Fruit fly (Drosophila melanogaster) whole organism, embryonic: Measurements from ENCODE around the gene ppk13.

Experiments used
- Atf6 ChIP-seq: fragments of 200-800 bp; sonication (Bioruptor generic); IDR thresholded peaks from 2 replicates; pipeline ENCODE4 v1.3.6; 2022; ENCODE audit warnings: missing biosample characterization, missing genetic modification characterization
- BtbVII ChIP-seq: fragments of 200-800 bp; sonication (Bioruptor generic); optimal IDR thresholded peaks from 3 replicates; lab custom pipeline; 2017; ENCODE audit warnings: missing biosample characterization, mild to moderate bottlenecking, missing genetic modification characterization
- Bteb2 ChIP-seq: fragments of 200-800 bp; sonication (Bioruptor generic); optimal IDR thresholded peaks from 2 replicates; lab custom pipeline; 2016; ENCODE audit warnings: missing biosample characterization, missing genetic modification characterization
- CG11398 ChIP-seq: fragments of 200-800 bp; sonication (Bioruptor generic); optimal IDR thresholded peaks from 2 replicates; lab custom pipeline; 2016; ENCODE audit warnings: missing biosample characterization, missing genetic modification characterization
- CG12155 ChIP-seq: fragments of 200-800 bp; sonication (Bioruptor generic); optimal IDR thresholded peaks from 3 replicates; lab custom pipeline; 2016; ENCODE audit warnings: missing biosample characterization, missing genetic modification characterization
- CG14667 ChIP-seq: fragments of 200-800 bp; sonication (Bioruptor generic); IDR thresholded peaks from 2 replicates; pipeline ENCODE4 v1.3.6; 2022; ENCODE audit warnings: missing biosample characterization, missing genetic modification characterization
- CG15073 ChIP-seq: fragments of 200-800 bp; sonication (Bioruptor generic); optimal IDR thresholded peaks from 2 replicates; lab custom pipeline; 2016; ENCODE audit warnings: missing biosample characterization, missing genetic modification characterization
- CG15269 ChIP-seq: fragments of 200-800 bp; sonication (Bioruptor generic); optimal IDR thresholded peaks from 2 replicates; lab custom pipeline; 2018; ENCODE audit warnings: missing biosample characterization, mild to moderate bottlenecking, missing genetic modification characterization, moderate library complexity
- CG15514 ChIP-seq: fragments of 200-800 bp; sonication (Bioruptor generic); optimal IDR thresholded peaks from 3 replicates; lab custom pipeline; 2017; ENCODE audit warnings: missing biosample characterization, missing genetic modification characterization, mild to moderate bottlenecking, moderate library complexity, missing genetic modification reagents
- CG16813 ChIP-seq: fragments of 200-800 bp; sonication (Bioruptor generic); IDR thresholded peaks from 3 replicates; pipeline ENCODE4 v1.3.6; 2022; ENCODE audit warnings: missing biosample characterization, missing genetic modification characterization; ENCODE audit not compliant: partially characterized antibody
- CG17361 ChIP-seq: fragments of 200-800 bp; sonication (Bioruptor generic); IDR thresholded peaks from 3 replicates; pipeline ENCODE4 v1.3.6; 2022; ENCODE audit warnings: missing biosample characterization, missing genetic modification characterization
- CG18764 ChIP-seq: fragments of 200-800 bp; sonication (Bioruptor generic); optimal IDR thresholded peaks from 3 replicates; lab custom pipeline; 2016; ENCODE audit warnings: missing biosample characterization, missing genetic modification characterization
- CG2199 ChIP-seq: fragments of 200-800 bp; sonication (Bioruptor generic); IDR thresholded peaks from 3 replicates; pipeline ENCODE4 v1.3.6; 2022; ENCODE audit warnings: missing biosample characterization, missing genetic modification characterization
- CG2889 ChIP-seq: fragments of 200-800 bp; sonication (Bioruptor generic); IDR thresholded peaks from 3 replicates; pipeline ENCODE4 v1.3.6; 2022; ENCODE audit warnings: missing biosample characterization, missing genetic modification characterization
- CG32532 ChIP-seq: fragments of 200-800 bp; sonication (Bioruptor generic); IDR thresholded peaks from 2 replicates; pipeline ENCODE4 v1.3.6; 2022; ENCODE audit warnings: missing biosample characterization, missing genetic modification characterization
- CG4328 ChIP-seq: fragments of 200-800 bp; sonication (Bioruptor generic); optimal IDR thresholded peaks from 3 replicates; lab custom pipeline; 2017; ENCODE audit warnings: missing biosample characterization, missing genetic modification reagents, missing genetic modification characterization
- CG4360 ChIP-seq: fragments of 200-800 bp; sonication (Bioruptor generic); IDR thresholded peaks from 2 replicates; pipeline ENCODE4 v1.3.6; 2022; ENCODE audit warnings: missing biosample characterization, missing genetic modification characterization
- CG6254 ChIP-seq: fragments of 200-800 bp; sonication (Bioruptor generic); optimal IDR thresholded peaks from 3 replicates; lab custom pipeline; 2017; ENCODE audit warnings: mild to moderate bottlenecking, missing biosample characterization, missing genetic modification reagents, missing genetic modification characterization
- CG6791 ChIP-seq: fragments of 200-800 bp; sonication (Bioruptor generic); IDR thresholded peaks from 3 replicates; pipeline ENCODE4 v1.3.6; 2022; ENCODE audit warnings: missing biosample characterization, missing genetic modification characterization; ENCODE audit not compliant: partially characterized antibody
- CG6854 ChIP-seq: fragments of 200-800 bp; sonication (Bioruptor generic); optimal IDR thresholded peaks from 3 replicates; lab custom pipeline; 2017; ENCODE audit warnings: missing biosample characterization, mild to moderate bottlenecking, missing genetic modification characterization
- CG8290 ChIP-seq, 3 experiments: fragments of 200-800 bp; sonication (Bioruptor generic); optimal IDR thresholded peaks; 2 replicates each; lab custom pipeline; 2016 to 2019; ENCODE audit warnings: missing biosample characterization in 3 of 3, missing genetic modification characterization in 3 of 3, mild to moderate bottlenecking in 2 of 3, moderate library complexity in 1 of 3
- CG9215 ChIP-seq: fragments of 200-800 bp; sonication (Bioruptor generic); IDR thresholded peaks from 2 replicates; pipeline ENCODE4 v1.3.6; 2022; ENCODE audit warnings: missing biosample characterization, missing genetic modification characterization
- CoRest ChIP-seq: fragments of 200-800 bp; sonication (Bioruptor generic); optimal IDR thresholded peaks from 3 replicates; lab custom pipeline; 2018; ENCODE audit warnings: missing biosample characterization, mild to moderate bottlenecking, missing genetic modification characterization, moderate library complexity
- Elba2 ChIP-seq: fragments of 200-800 bp; sonication (Bioruptor generic); optimal IDR thresholded peaks from 3 replicates; lab custom pipeline; 2016; ENCODE audit warnings: missing biosample characterization, missing genetic modification characterization
- Fer2 ChIP-seq: fragments of 200-800 bp; sonication (Bioruptor generic); optimal IDR thresholded peaks from 2 replicates; lab custom pipeline; 2018; ENCODE audit warnings: missing biosample characterization, mild to moderate bottlenecking, missing genetic modification characterization, moderate library complexity
- HLH3B ChIP-seq: fragments of 200-800 bp; sonication (Bioruptor generic); IDR thresholded peaks from 2 replicates; pipeline ENCODE4 v1.3.6; 2022; ENCODE audit warnings: missing biosample characterization, missing genetic modification characterization
- HLH54F ChIP-seq: fragments of 200-800 bp; sonication (Bioruptor generic); optimal IDR thresholded peaks from 3 replicates; lab custom pipeline; 2016; ENCODE audit warnings: missing biosample characterization, missing genetic modification characterization
- HmgZ ChIP-seq: fragments of 200-800 bp; sonication (Bioruptor generic); optimal IDR thresholded peaks from 2 replicates; lab custom pipeline; 2018; ENCODE audit warnings: missing biosample characterization, mild to moderate bottlenecking, missing genetic modification characterization
- Hmx ChIP-seq: fragments of 200-800 bp; sonication (Bioruptor generic); optimal IDR thresholded peaks from 2 replicates; lab custom pipeline; 2016; ENCODE audit warnings: missing biosample characterization, missing genetic modification characterization
- Lhr ChIP-seq: fragments of 200-800 bp; sonication (Bioruptor generic); optimal IDR thresholded peaks from 3 replicates; lab custom pipeline; 2017; ENCODE audit warnings: mild to moderate bottlenecking, missing biosample characterization, missing genetic modification reagents, missing genetic modification characterization
- MBD-R2 ChIP-seq: fragments of 200-800 bp; sonication (Bioruptor generic); IDR thresholded peaks from 2 replicates; pipeline ENCODE4 v1.3.6; 2022; ENCODE audit warnings: missing biosample characterization, missing genetic modification characterization
- Opbp ChIP-seq: fragments of 200-800 bp; sonication (Bioruptor generic); IDR thresholded peaks from 3 replicates; pipeline ENCODE4 v1.3.6; 2022; ENCODE audit warnings: missing biosample characterization, missing genetic modification characterization; ENCODE audit not compliant: partially characterized antibody
- PHDP ChIP-seq: fragments of 200-800 bp; sonication (Bioruptor generic); optimal IDR thresholded peaks from 3 replicates; lab custom pipeline; 2018; ENCODE audit warnings: missing biosample characterization, mild to moderate bottlenecking, missing genetic modification characterization, moderate library complexity
- Vsx1 ChIP-seq: fragments of 200-800 bp; sonication (Bioruptor generic); optimal IDR thresholded peaks from 2 replicates; lab custom pipeline; 2017; ENCODE audit warnings: missing biosample characterization, mild to moderate bottlenecking, missing genetic modification characterization, missing genetic modification reagents
- YL-1 ChIP-seq: fragments of 200-800 bp; sonication (Bioruptor generic); optimal IDR thresholded peaks from 3 replicates; lab custom pipeline; 2017; ENCODE audit warnings: missing biosample characterization, mild to moderate bottlenecking, missing genetic modification characterization
- ara ChIP-seq: fragments of 200-800 bp; sonication (Bioruptor generic); IDR thresholded peaks from 2 replicates; pipeline ENCODE4 v1.3.6; 2022; ENCODE audit warnings: missing biosample characterization, missing genetic modification characterization
- cad ChIP-seq: fragments of >200 bp; optimal IDR thresholded peaks from 2 replicates; lab custom pipeline; 2017; ENCODE audit warnings: missing biosample characterization, missing genetic modification characterization
- cwo ChIP-seq: fragments of 200-800 bp; sonication (Bioruptor generic); optimal IDR thresholded peaks from 3 replicates; lab custom pipeline; 2017; ENCODE audit warnings: missing biosample characterization, missing genetic modification characterization, mild to moderate bottlenecking, moderate library complexity, missing genetic modification reagents
- danr ChIP-seq: fragments of 200-800 bp; sonication (Bioruptor generic); IDR thresholded peaks from 2 replicates; pipeline ENCODE4 v1.3.6; 2022; ENCODE audit warnings: missing biosample characterization, missing genetic modification characterization
- fu2 ChIP-seq: fragments of 200-800 bp; sonication (Bioruptor generic); optimal IDR thresholded peaks from 2 replicates; lab custom pipeline; 2016; ENCODE audit warnings: missing biosample characterization, missing genetic modification characterization
- gfzf ChIP-seq: fragments of 200-800 bp; sonication (Bioruptor generic); optimal IDR thresholded peaks from 2 replicates; lab custom pipeline; 2016; ENCODE audit warnings: missing biosample characterization, mild to moderate bottlenecking, missing genetic modification characterization, moderate library complexity
- ham ChIP-seq: fragments of 200-800 bp; sonication (Bioruptor generic); IDR thresholded peaks from 2 replicates; pipeline ENCODE4 v1.3.6; 2022; ENCODE audit warnings: missing biosample characterization, missing genetic modification characterization
- odd ChIP-seq: fragments of 200-800 bp; sonication (Bioruptor generic); optimal IDR thresholded peaks from 2 replicates; lab custom pipeline; 2017; ENCODE audit warnings: missing biosample characterization, mild to moderate bottlenecking, missing genetic modification characterization
- p53 ChIP-seq: fragments of 200-800 bp; sonication (Bioruptor generic); optimal IDR thresholded peaks from 2 replicates; lab custom pipeline; 2016; ENCODE audit warnings: missing biosample characterization, missing genetic modification characterization
- pfk ChIP-seq: fragments of 200-800 bp; sonication (Bioruptor generic); optimal IDR thresholded peaks from 2 replicates; lab custom pipeline; 2018; ENCODE audit warnings: missing biosample characterization, mild to moderate bottlenecking, missing genetic modification characterization, moderate library complexity
- rib ChIP-seq: fragments of 200-800 bp; sonication (Bioruptor generic); IDR thresholded peaks from 2 replicates; pipeline ENCODE4 v1.3.6; 2022; ENCODE audit warnings: missing biosample characterization, missing genetic modification characterization
- ssp ChIP-seq: fragments of 200-800 bp; sonication (Bioruptor generic); IDR thresholded peaks from 2 replicates; pipeline ENCODE4 v1.3.6; 2022; ENCODE audit warnings: missing biosample characterization, missing genetic modification characterization
- unc-4 ChIP-seq: fragments of 200-800 bp; sonication (Bioruptor generic); IDR thresholded peaks from 2 replicates; pipeline ENCODE4 v1.3.6; 2022; ENCODE audit warnings: missing biosample characterization, missing genetic modification characterization; ENCODE audit not compliant: partially characterized antibody
- wdn ChIP-seq: fragments of 200-800 bp; sonication (Bioruptor generic); IDR thresholded peaks from 2 replicates; pipeline ENCODE4 v1.3.6; 2022; ENCODE audit warnings: missing biosample characterization, missing genetic modification characterization
- yki ChIP-seq: fragments of >200 bp; optimal IDR thresholded peaks from 3 replicates; lab custom pipeline; 2018
- zf30C ChIP-seq: fragments of 200-800 bp; sonication (Bioruptor generic); optimal IDR thresholded peaks from 3 replicates; lab custom pipeline; 2018; ENCODE audit warnings: missing biosample characterization, mild to moderate bottlenecking, missing genetic modification characterization

Gene ppk13

DNA sequence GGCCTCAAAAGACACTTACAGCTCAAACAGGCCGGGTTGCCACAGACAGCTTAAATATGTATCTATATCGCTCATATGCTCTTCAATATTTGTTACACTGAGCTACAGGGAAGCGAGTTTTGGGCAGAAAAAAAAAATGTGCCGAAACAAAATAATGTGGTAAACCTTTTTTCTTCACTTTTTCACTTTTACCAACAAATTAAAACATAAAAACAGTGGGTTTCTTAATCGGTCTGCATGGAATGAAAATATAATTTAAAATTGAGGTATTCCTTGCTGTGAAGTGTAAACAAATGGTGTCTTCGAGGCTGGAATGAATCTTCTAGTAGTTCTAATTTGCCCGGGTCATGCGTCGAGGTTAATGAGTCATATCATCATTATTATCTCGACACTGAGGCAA, 49.8 kb downstream of the ppk13 start:
- TF ChIP-seq CG4328 (GFP tag; lab: Kevin White, UChicago) (no peak), Elba2 (no peak), pfk (GFP tag; lab: Kevin White, UChicago) (no peak), CG4360 (GFP tag; lab: Robert Waterston, UW) (no peak), Opbp (no peak), CoRest (tag; lab: Kevin White, UChicago) (peak; percentile 68), rib (GFP tag; lab: Robert Waterston, UW) (no peak), CG15514 (GFP tag; lab: Kevin White, UChicago) (peak; percentile 49), MBD-R2 (GFP tag; lab: Robert Waterston, UW) (peak; percentile 45; the same call in 1 of the 2 replicates), CG6854 (GFP tag; lab: Kevin White, UChicago) (peak; percentile 31), ssp (GFP tag; lab: Robert Waterston, UW) (0 out of 2 replicates have a peak, but pooled peaks have one; percentile 29), Hmx (GFP tag; lab: Kevin White, UChicago) (no peak), CG32532 (GFP tag; lab: Robert Waterston, UW) (peak; percentile 71), HmgZ (tag; lab: Kevin White, UChicago) (peak; percentile 5), unc-4 (GFP tag; lab: Robert Waterston, UW) (no peak), danr (GFP tag; lab: Robert Waterston, UW) (no peak), CG9215 (GFP tag; lab: Robert Waterston, UW) (0 out of 2 replicates have a peak, but pooled peaks have one; percentile 8), CG6791 (GFP tag; lab: Robert Waterston, UW) (no peak), HLH3B (peak; percentile 69), BtbVII (GFP tag; lab: Kevin White, UChicago) (peak; percentile 55), PHDP (tag; lab: Kevin White, UChicago) (peak; percentile 76), Vsx1 (GFP tag; lab: Kevin White, UChicago) (peak; percentile 20), fu2 (GFP tag; lab: Kevin White, UChicago) (peak; percentile 27), Lhr (GFP tag; lab: Kevin White, UChicago) (no peak), CG11398 (GFP tag; lab: Kevin White, UChicago) (peak; percentile 33), CG8290 (GFP tag; optimal IDR thresholded peaks at IDR 0.05; lab: Kevin White, UChicago) (peak; percentile 12), CG8290 (tag; optimal IDR thresholded peaks at IDR 0.05; lab: Kevin White, UChicago) (peak in 1 of 2 experiments; percentile 38), Fer2 (tag; lab: Kevin White, UChicago) (no peak), CG17361 (peak; percentile 75), CG2199 (GFP tag; lab: Robert Waterston, UW) (peak; percentile 60; the same call in 1 of the 3 replicates), HLH54F (GFP tag; lab: Kevin White, UChicago) (peak; percentile 42), zf30C (no peak), wdn (no peak), yki (lab: Kevin White, UChicago) (no peak), YL-1 (GFP tag; lab: Kevin White, UChicago) (no peak), CG2889 (GFP tag; lab: Robert Waterston, UW) (peak; percentile 78), Bteb2 (GFP tag; lab: Kevin White, UChicago) (peak; percentile 37), ara (peak; percentile 76), CG15073 (GFP tag; lab: Kevin White, UChicago) (no peak), p53 (GFP tag; lab: Kevin White, UChicago) (no peak), CG14667 (GFP tag; lab: Robert Waterston, UW) (peak; percentile 55; the same call in 1 of the 2 replicates), ham (GFP tag; lab: Robert Waterston, UW) (no peak), CG15269 (peak; percentile 72), CG12155 (GFP tag; lab: Kevin White, UChicago) (peak; percentile 46), CG16813 (GFP tag; lab: Robert Waterston, UW) (no peak), CG18764 (GFP tag; lab: Kevin White, UChicago) (peak; percentile 38), Atf6 (GFP tag; lab: Robert Waterston, UW) (peak; percentile 62), cad (no peak), odd (GFP tag; lab: Kevin White, UChicago) (peak; percentile 39), gfzf (GFP tag; lab: Kevin White, UChicago) (no peak), CG6254 (peak; percentile 42), cwo (GFP tag; lab: Kevin White, UChicago) (peak; percentile 44)
